Worm (Caenorhabditis elegans) whole organism, L4 larva: ENCODE data around the gene C42D4.19.

Source experiments
- aly-2 ChIP-seq: sonication (generic microtip); optimal IDR thresholded peaks from 2 replicates; lab custom pipeline; 2018; ENCODE audit warnings: missing biosample characterization, missing genetic modification characterization
- ceh-44 ChIP-seq: fragments of 200-800 bp; sonication (Bioruptor generic); IDR thresholded peaks from 2 replicates; pipeline ENCODE4 v1.3.6; 2022; ENCODE audit warnings: missing genetic modification reagents, missing genetic modification characterization, missing compliant biosample characterization
- hlh-11 ChIP-seq: fragments of 200-800 bp; sonication (Bioruptor generic); optimal IDR thresholded peaks from 2 replicates; lab custom pipeline; 2018; ENCODE audit warnings: mild to moderate bottlenecking, missing genetic modification characterization, missing compliant biosample characterization
- lin-15B ChIP-seq: fragments of 150-350 bp; sonication (generic microtip); optimal IDR thresholded peaks from 3 replicates; lab custom pipeline; 2014; ENCODE audit warnings: missing biosample characterization, missing genetic modification characterization
- pqm-1 ChIP-seq: sonication (generic microtip); optimal IDR thresholded peaks from 2 replicates; lab custom pipeline; 2017; ENCODE audit warnings: missing biosample characterization, missing genetic modification characterization
- zfp-2 ChIP-seq: sonication (generic microtip); optimal IDR thresholded peaks from 2 replicates; lab custom pipeline; 2016; ENCODE audit warnings: mild to moderate bottlenecking, missing genetic modification characterization, missing compliant biosample characterization
- zip-2 ChIP-seq: fragments of 150-350 bp; optimal IDR thresholded peaks from 2 replicates; lab custom pipeline; 2014; ENCODE audit warnings: missing biosample characterization, missing genetic modification characterization

DNA sequence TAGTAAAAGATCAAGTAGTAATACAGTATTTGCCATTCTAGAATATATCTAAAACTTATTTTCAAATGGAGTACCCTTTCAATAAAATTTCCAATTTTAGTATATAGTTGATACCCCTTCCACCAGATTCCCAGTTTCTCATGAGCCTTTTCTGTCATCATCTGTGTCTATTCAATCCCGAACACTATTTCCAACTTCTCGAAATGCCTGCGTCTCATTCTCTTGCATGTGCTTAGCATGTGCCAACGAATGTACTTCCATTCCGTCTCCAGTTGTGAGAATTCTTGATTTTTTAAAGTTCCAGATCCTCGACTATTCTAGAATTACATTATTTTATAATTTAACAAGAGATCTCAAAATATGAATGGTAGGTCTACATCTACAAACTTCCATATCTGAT is 8.9 kb upstream of the C42D4.19 start, which contains the start of gene C42D4.18:
- TF ChIP-seq ceh-44 (GFP tag; lab: Robert Waterston, UW) (no peak), lin-15B (no peak), pqm-1 (no peak), hlh-11 (tag; lab: Kevin White, UChicago) (no peak), aly-2 (no peak), zip-2 (no peak), zfp-2 (tag; lab: Kevin White, UChicago) (no peak)
